Fruit fly (Drosophila melanogaster): Measurements from ENCODE around the gene CG14710.

CG14710 gene

DNA sequence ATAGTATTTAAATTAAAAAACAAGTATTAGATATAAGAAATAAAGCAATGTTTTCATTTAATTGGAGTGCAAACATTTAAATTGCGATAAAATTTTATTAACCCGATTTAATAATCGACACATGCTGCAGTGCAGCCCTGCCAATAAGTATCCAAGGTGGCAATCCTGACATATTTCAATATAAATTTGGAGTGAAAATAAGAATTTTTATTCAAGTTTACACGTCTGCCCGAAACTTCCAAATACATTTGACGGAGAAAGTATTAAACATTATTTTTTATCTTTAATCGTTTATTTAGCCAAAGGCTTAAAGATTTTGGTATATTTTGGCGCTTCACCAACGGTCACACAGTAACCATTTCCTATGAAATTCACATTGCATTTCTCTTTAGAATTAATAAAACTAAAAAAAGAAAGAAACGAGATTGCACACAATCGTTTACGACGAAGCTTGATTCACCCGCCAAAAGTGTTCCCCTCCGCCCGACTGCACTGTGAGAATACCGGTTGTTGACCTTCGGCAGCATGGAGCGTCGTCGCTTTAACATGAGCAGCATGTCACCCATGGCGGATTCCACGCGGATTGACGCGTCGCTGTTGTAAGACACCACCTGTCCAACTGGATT lies 8.6 kb downstream of the CG14710 start, which contains the start of gene CG14712 (continued):
- TF ChIP-seq row (GFP tag; IDR thresholded peaks at IDR 0.05) = peak; percentile 51; the same call in 2 of the 3 replicates
- TF ChIP-seq TFAM (GFP tag; optimal IDR thresholded peaks at IDR 0.05) = no peak
- no peak for TF ChIP-seq CG11085 (GFP tag; IDR thresholded peaks at IDR 0.05)
- TF ChIP-seq vfl (GFP tag; optimal IDR thresholded peaks at IDR 0.05) = peak; percentile 7
- TF ChIP-seq MTF-1 (GFP tag; optimal IDR thresholded peaks at IDR 0.05; ENCODE audit: borderline replicate concordance) = no peak
- TF ChIP-seq CG12942 (GFP tag; optimal IDR thresholded peaks at IDR 0.05) = no peak
- TF ChIP-seq nom (GFP tag; optimal IDR thresholded peaks at IDR 0.05) = no peak
- TF ChIP-seq CG11456 (GFP tag; IDR thresholded peaks at IDR 0.05) = no peak
- TF ChIP-seq Antp (GFP tag; optimal IDR thresholded peaks at IDR 0.05) = no peak
- peak; percentile 59; the same call in 1 of the 2 replicates for TF ChIP-seq Bgb (GFP tag; IDR thresholded peaks at IDR 0.05; ENCODE audit: partially characterized antibody)
- TF ChIP-seq az2 (GFP tag; optimal IDR thresholded peaks at IDR 0.05) = peak; percentile 29
- no peak for TF ChIP-seq Atf6 (GFP tag; IDR thresholded peaks at IDR 0.05)
- TF ChIP-seq Camta (GFP tag; optimal IDR thresholded peaks at IDR 0.05) = no peak
- peak; percentile 63 for TF ChIP-seq CG7928 (GFP tag; optimal IDR thresholded peaks at IDR 0.05)
- peak; percentile 24 for TF ChIP-seq pho (GFP tag; optimal IDR thresholded peaks at IDR 0.05)
- no peak for TF ChIP-seq bsh (GFP tag; optimal IDR thresholded peaks at IDR 0.05)
- no peak for TF ChIP-seq sisA (GFP tag; IDR thresholded peaks at IDR 0.05)
- no peak for TF ChIP-seq pfk (GFP tag; optimal IDR thresholded peaks at IDR 0.05)
- TF ChIP-seq Dip2 (GFP tag; IDR thresholded peaks at IDR 0.05) = no peak
- peak; percentile 82 for TF ChIP-seq CG12659 (GFP tag; optimal IDR thresholded peaks at IDR 0.05)
- TF ChIP-seq CG3163 (GFP tag; optimal IDR thresholded peaks at IDR 0.05) = no peak
- no peak for TF ChIP-seq Trl (optimal IDR thresholded peaks at IDR 0.05)
- peak; percentile 18 for TF ChIP-seq Trl (GFP tag; optimal IDR thresholded peaks at IDR 0.05)
- no peak for TF ChIP-seq CG17802 (tag; optimal IDR thresholded peaks at IDR 0.05)
- TF ChIP-seq CG8944 (GFP tag; optimal IDR thresholded peaks at IDR 0.05) = no peak
- TF ChIP-seq en (GFP tag; optimal IDR thresholded peaks at IDR 0.05) = no peak
- TF ChIP-seq oc (tag; optimal IDR thresholded peaks at IDR 0.05) = no peak
- no peak for TF ChIP-seq fd64A (GFP tag; optimal IDR thresholded peaks at IDR 0.05)
- TF ChIP-seq ac (GFP tag; optimal IDR thresholded peaks at IDR 0.05) = no peak
- no peak for TF ChIP-seq Oaz (GFP tag; IDR thresholded peaks at IDR 0.05)
- TF ChIP-seq lbe (GFP tag; optimal IDR thresholded peaks at IDR 0.05) = peak; percentile 46
- TF ChIP-seq CG18476 (GFP tag; optimal IDR thresholded peaks at IDR 0.05) = no peak
- no peak for TF ChIP-seq CG42726 (GFP tag; IDR thresholded peaks at IDR 0.05; ENCODE audit: partially characterized antibody)
- TF ChIP-seq otp (GFP tag; IDR thresholded peaks at IDR 0.05) = no peak
- TF ChIP-seq CG6765 (GFP tag; optimal IDR thresholded peaks at IDR 0.05) = no peak
- peak; percentile 49 for TF ChIP-seq CG17186 (GFP tag; optimal IDR thresholded peaks at IDR 0.05)
- TF ChIP-seq CG13775 (GFP tag; optimal IDR thresholded peaks at IDR 0.05) = peak; percentile 11
- TF ChIP-seq D19A (tag; optimal IDR thresholded peaks at IDR 0.05) = no peak
- no peak for TF ChIP-seq CG10274 (GFP tag; optimal IDR thresholded peaks at IDR 0.05)
- no peak for TF ChIP-seq kni (GFP tag; optimal IDR thresholded peaks at IDR 0.05)
- TF ChIP-seq Pdp1 (GFP tag; optimal IDR thresholded peaks at IDR 0.05) = peak in 1 of 2 experiments; percentile 28
- no peak for TF ChIP-seq CG11247 (GFP tag; IDR thresholded peaks at IDR 0.05)
- TF ChIP-seq slp2 (GFP tag; optimal IDR thresholded peaks at IDR 0.05) = no peak
- TF ChIP-seq CG17328 (GFP tag; IDR thresholded peaks at IDR 0.05) = no peak
- no peak for TF ChIP-seq jigr1 (GFP tag; IDR thresholded peaks at IDR 0.05)
- TF ChIP-seq Xbp1 (GFP tag; optimal IDR thresholded peaks at IDR 0.05) = peak; percentile 45
- no peak for TF ChIP-seq CG7839 (tag; optimal IDR thresholded peaks at IDR 0.05)
- no peak for TF ChIP-seq CG14667 (GFP tag; IDR thresholded peaks at IDR 0.05)
- TF ChIP-seq gce (GFP tag; IDR thresholded peaks at IDR 0.05) = no peak
- TF ChIP-seq CG14710 (tag; optimal IDR thresholded peaks at IDR 0.05) = peak; percentile 96
- peak; percentile 21; the same call in 1 of the 2 replicates for TF ChIP-seq CG14441 (GFP tag; IDR thresholded peaks at IDR 0.05)
